Worm (Caenorhabditis elegans) whole organism, young adult: ENCODE results near the gene cyp-35A2.

ENCODE experiments used
- D2030.7 ChIP-seq: fragments of 200-800 bp; sonication (Bioruptor generic); IDR thresholded peaks from 2 replicates; pipeline ENCODE4 v1.3.6; 2022; ENCODE audit warnings: missing genetic modification reagents, missing genetic modification characterization, missing compliant biosample characterization
- F10E7.11 ChIP-seq: sonication (generic microtip); optimal IDR thresholded peaks from 2 replicates; lab custom pipeline; 2017; ENCODE audit warnings: mild to moderate bottlenecking, missing genetic modification characterization, moderate library complexity, missing compliant biosample characterization
- F22D6.2 ChIP-seq: sonication (generic microtip); optimal IDR thresholded peaks from 2 replicates; lab custom pipeline; 2016; ENCODE audit warnings: mild to moderate bottlenecking, missing genetic modification characterization, missing compliant biosample characterization
- F23B12.7 ChIP-seq: sonication (generic microtip); optimal IDR thresholded peaks from 2 replicates; lab custom pipeline; 2017; ENCODE audit warnings: missing genetic modification characterization, mild to moderate bottlenecking, missing compliant biosample characterization, antibody characterized with exemption, moderate library complexity; ENCODE audit not compliant: insufficient read depth
- F39B2.1 ChIP-seq: fragments of 200-800 bp; sonication (Bioruptor generic); IDR thresholded peaks from 2 replicates; pipeline ENCODE4 v1.3.6; 2022; ENCODE audit warnings: missing genetic modification reagents, missing genetic modification characterization, missing compliant biosample characterization
- F52B5.7 ChIP-seq: sonication (generic microtip); optimal IDR thresholded peaks from 2 replicates; lab custom pipeline; 2016; ENCODE audit warnings: mild to moderate bottlenecking, missing genetic modification characterization, missing compliant biosample characterization
- F55B11.4 ChIP-seq: sonication (generic microtip); optimal IDR thresholded peaks from 2 replicates; lab custom pipeline; 2016; ENCODE audit warnings: missing compliant biosample characterization, missing genetic modification characterization, borderline replicate concordance; ENCODE audit not compliant: insufficient read depth
- Y53G8AR.9 ChIP-seq: fragments of 200-800 bp; sonication (Bioruptor generic); conservative IDR thresholded peaks from 2 replicates; pipeline ENCODE4 v1.3.6; 2022; ENCODE audit warnings: missing genetic modification reagents, missing genetic modification characterization, missing compliant biosample characterization
- aptf-3 ChIP-seq: fragments of 200-800 bp; sonication (Bioruptor generic); IDR thresholded peaks from 2 replicates; pipeline ENCODE4 v1.3.6; 2022; ENCODE audit warnings: missing genetic modification characterization, missing compliant biosample characterization
- bed-2 ChIP-seq: fragments of 200-800 bp; sonication (Bioruptor generic); IDR thresholded peaks from 2 replicates; pipeline ENCODE4 v1.3.6; 2022; ENCODE audit warnings: missing genetic modification reagents, missing genetic modification characterization, missing compliant biosample characterization
- ccch-3 ChIP-seq: fragments of 200-800 bp; sonication (Bioruptor generic); optimal IDR thresholded peaks from 2 replicates; lab custom pipeline; 2018; ENCODE audit warnings: mild to moderate bottlenecking, missing genetic modification characterization, missing compliant biosample characterization
- ceh-58 ChIP-seq: fragments of 200-800 bp; sonication (Bioruptor generic); IDR thresholded peaks from 2 replicates; pipeline ENCODE4 v1.3.6; 2022; ENCODE audit warnings: missing genetic modification characterization, missing compliant biosample characterization
- dox-1 ChIP-seq: fragments of 200-800 bp; sonication (Bioruptor generic); IDR thresholded peaks from 2 replicates; pipeline ENCODE4 v1.3.6; 2022; ENCODE audit warnings: missing genetic modification reagents, missing genetic modification characterization, missing compliant biosample characterization
- dpff-1 ChIP-seq: sonication (generic microtip); optimal IDR thresholded peaks from 2 replicates; lab custom pipeline; 2017; ENCODE audit warnings: mild to moderate bottlenecking, missing genetic modification characterization, missing compliant biosample characterization
- efl-1 ChIP-seq: fragments of 150-350 bp; optimal IDR thresholded peaks from 2 replicates; lab custom pipeline; 2014; ENCODE audit warnings: missing biosample characterization, missing genetic modification reagents, missing genetic modification characterization
- egl-44 ChIP-seq: fragments of 200-800 bp; sonication (Bioruptor generic); IDR thresholded peaks from 2 replicates; pipeline ENCODE4 v1.3.6; 2022; ENCODE audit warnings: missing genetic modification reagents, missing genetic modification characterization, missing compliant biosample characterization
- egrh-3 ChIP-seq: fragments of 200-800 bp; sonication (Bioruptor generic); IDR thresholded peaks from 2 replicates; pipeline ENCODE4 v1.3.6; 2022; ENCODE audit warnings: missing genetic modification reagents, missing genetic modification characterization, missing compliant biosample characterization
- fkh-3 ChIP-seq: sonication (generic microtip); optimal IDR thresholded peaks from 2 replicates; lab custom pipeline; 2016; ENCODE audit warnings: mild to moderate bottlenecking, missing genetic modification characterization, missing compliant biosample characterization
- hmg-1.2 ChIP-seq: fragments of 200-800 bp; sonication (Bioruptor generic); IDR thresholded peaks from 2 replicates; pipeline ENCODE4 v1.3.6; 2022; ENCODE audit warnings: missing genetic modification reagents, missing genetic modification characterization, missing compliant biosample characterization
- hrde-1 ChIP-seq: sonication (generic microtip); optimal IDR thresholded peaks from 2 replicates; lab custom pipeline; 2016; ENCODE audit warnings: missing genetic modification characterization, mild to moderate bottlenecking, missing compliant biosample characterization, moderate library complexity, missing genotype, missing genetic modification reagents, borderline replicate concordance
- lag-1 ChIP-seq: fragments of 200-800 bp; sonication (Bioruptor generic); IDR thresholded peaks from 2 replicates; pipeline ENCODE4 v1.3.6; 2022; ENCODE audit warnings: missing genetic modification reagents, missing genetic modification characterization, missing compliant biosample characterization
- lsl-1 ChIP-seq: fragments of 200-800 bp; sonication (Bioruptor generic); optimal IDR thresholded peaks from 2 replicates; lab custom pipeline; 2018; ENCODE audit warnings: mild to moderate bottlenecking, missing genetic modification characterization, moderate library complexity, missing compliant biosample characterization
- lsy-27 ChIP-seq: sonication (generic microtip); optimal IDR thresholded peaks from 2 replicates; lab custom pipeline; 2017; ENCODE audit warnings: missing genetic modification characterization, mild to moderate bottlenecking, missing compliant biosample characterization, antibody characterized with exemption, missing genotype, borderline replicate concordance; ENCODE audit not compliant: insufficient read depth
- madf-3 ChIP-seq: fragments of 200-800 bp; sonication (Bioruptor generic); IDR thresholded peaks from 2 replicates; pipeline ENCODE4 v1.3.6; 2022; ENCODE audit warnings: missing genetic modification reagents, missing genetic modification characterization, missing compliant biosample characterization
- madf-8 ChIP-seq: fragments of 200-800 bp; sonication (Bioruptor generic); conservative IDR thresholded peaks from 2 replicates; pipeline ENCODE4 v1.3.6; 2022; ENCODE audit warnings: missing genetic modification reagents, missing genetic modification characterization, missing compliant biosample characterization
- mel-28 ChIP-seq: sonication (generic microtip); optimal IDR thresholded peaks from 2 replicates; lab custom pipeline; 2016; ENCODE audit warnings: borderline replicate concordance, mild to moderate bottlenecking, missing genetic modification characterization, missing compliant biosample characterization
- nfyb-1 ChIP-seq: fragments of 200-800 bp; sonication (Bioruptor generic); IDR thresholded peaks from 2 replicates; pipeline ENCODE4 v1.3.6; 2022; ENCODE audit warnings: missing genetic modification reagents, missing genetic modification characterization, missing compliant biosample characterization
- nhr-80 ChIP-seq: sonication (generic microtip); optimal IDR thresholded peaks from 2 replicates; lab custom pipeline; 2016; ENCODE audit warnings: missing genetic modification characterization, missing compliant biosample characterization
- repo-1 ChIP-seq: sonication (generic microtip); optimal IDR thresholded peaks from 2 replicates; lab custom pipeline; 2017; ENCODE audit warnings: mild to moderate bottlenecking, missing genetic modification characterization, missing compliant biosample characterization
- sdz-38 ChIP-seq: sonication (generic microtip); optimal IDR thresholded peaks from 2 replicates; lab custom pipeline; 2016; ENCODE audit warnings: missing genotype, missing genetic modification characterization, missing compliant biosample characterization
- sea-2 ChIP-seq: fragments of 200-800 bp; sonication (Bioruptor generic); IDR thresholded peaks from 2 replicates; pipeline ENCODE4 v1.3.6; 2022; ENCODE audit warnings: missing genetic modification characterization, missing compliant biosample characterization
- snpc-3.4 ChIP-seq: sonication (generic microtip); optimal IDR thresholded peaks from 2 replicates; lab custom pipeline; 2017; ENCODE audit warnings: missing genetic modification characterization, mild to moderate bottlenecking, missing compliant biosample characterization, antibody characterized with exemption, moderate library complexity, missing genotype, missing genetic modification reagents
- somi-1 ChIP-seq: fragments of 200-800 bp; sonication (Bioruptor generic); optimal IDR thresholded peaks from 2 replicates; lab custom pipeline; 2018; ENCODE audit warnings: mild to moderate bottlenecking, missing genetic modification characterization, missing compliant biosample characterization
- tbx-9 ChIP-seq: sonication (generic microtip); optimal IDR thresholded peaks from 2 replicates; lab custom pipeline; 2016; ENCODE audit warnings: borderline replicate concordance, missing genetic modification characterization, inconsistent platforms, missing compliant biosample characterization
- ztf-3 ChIP-seq: fragments of 200-800 bp; sonication (Bioruptor generic); optimal IDR thresholded peaks from 2 replicates; lab custom pipeline; 2018; ENCODE audit warnings: mild to moderate bottlenecking, missing genetic modification characterization, missing compliant biosample characterization

Gene cyp-35A2

DNA sequence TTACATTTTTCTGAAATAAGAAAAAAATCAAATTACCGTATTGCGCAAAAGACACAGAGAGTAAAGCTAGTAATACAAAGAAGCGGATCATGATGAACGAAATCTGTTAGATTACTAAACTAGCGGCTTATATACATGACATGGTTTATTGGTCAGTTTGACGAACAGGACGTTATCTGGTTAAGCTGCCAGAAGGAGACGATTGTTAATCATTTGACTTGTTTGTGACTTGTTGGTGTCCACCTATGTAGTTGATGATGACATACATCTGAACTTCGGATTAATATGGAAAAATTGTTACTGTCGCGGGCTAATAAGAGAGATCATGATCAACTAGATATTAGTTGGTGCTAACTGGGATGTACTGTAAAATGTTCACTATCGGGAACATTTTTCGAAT lies 36.1 kb upstream of the cyp-35A2 start, which contains the start of gene cnc-9:
Gene cnc-9, minus strand, starts transcription at position 101 of the 400 bp plus-strand sequence.
- no peak for TF ChIP-seq F10E7.11 (tag; lab: Kevin White, UChicago)
- no peak for TF ChIP-seq dox-1 (GFP tag; lab: Robert Waterston, UW)
- TF ChIP-seq somi-1 (GFP tag; lab: Kevin White, UChicago): no peak
- no peak for TF ChIP-seq hrde-1 (tag; lab: Kevin White, UChicago)
- TF ChIP-seq nfyb-1 (GFP tag; lab: Robert Waterston, UW): no peak
- no peak for TF ChIP-seq lsl-1 (GFP tag; lab: Kevin White, UChicago)

ce11 chrV:7399202-7399601 lies 35.2 kb upstream of the cyp-35A2 start, which contains the start of gene gst-41:
Gene gst-41, minus strand, starts transcription at chrV:7399302.
- TF ChIP-seq F52B5.7 (no peak), egrh-3 (GFP tag; lab: Robert Waterston, UW) (no peak), mel-28 (tag; lab: Kevin White, UChicago) (no peak), hmg-1.2 (GFP tag; lab: Robert Waterston, UW) (no peak), F55B11.4 (tag; lab: Kevin White, UChicago) (no peak), fkh-3 (tag; lab: Kevin White, UChicago) (no peak), lsy-27 (no peak), dpff-1 (no peak), madf-8 (GFP tag; lab: Robert Waterston, UW) (no peak), Y53G8AR.9 (GFP tag; lab: Robert Waterston, UW) (no peak), repo-1 (tag; lab: Kevin White, UChicago) (no peak), madf-3 (GFP tag; lab: Robert Waterston, UW) (no peak), ccch-3 (GFP tag; lab: Kevin White, UChicago) (no peak), F23B12.7 (tag; lab: Kevin White, UChicago) (no peak), tbx-9 (tag; lab: Kevin White, UChicago) (no peak), egl-44 (GFP tag; lab: Robert Waterston, UW) (no peak), ztf-3 (GFP tag; lab: Kevin White, UChicago) (no peak), efl-1 (GFP tag; lab: Kevin White, UChicago) (no peak), lag-1 (no peak)

DNA sequence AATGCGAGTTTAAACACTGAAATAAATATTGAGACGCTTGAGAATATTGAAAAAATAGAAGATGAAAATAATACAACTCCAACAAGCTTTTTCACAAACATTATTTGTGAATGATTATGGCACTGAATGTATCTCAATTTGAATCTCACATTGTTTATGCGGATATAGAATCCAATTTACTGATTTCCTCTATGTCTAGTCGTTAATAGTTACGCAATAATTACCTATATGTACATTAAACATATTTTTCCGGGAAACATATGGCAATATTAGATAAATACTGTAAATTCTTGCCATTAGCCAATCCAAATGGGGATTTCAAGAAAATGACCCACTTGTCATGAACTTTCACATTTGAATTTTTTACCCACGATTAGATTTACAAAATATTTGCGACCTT lies 31.4 kb upstream of the cyp-35A2 start, which contains the start of gene srx-9:
Gene srx-9, minus strand, starts transcription at position 101 of the 400 bp plus-strand sequence.
- no peak for TF ChIP-seq bed-2 (GFP tag; lab: Robert Waterston, UW)
- TF ChIP-seq aptf-3 (GFP tag; lab: Robert Waterston, UW): no peak
- TF ChIP-seq F22D6.2 (tag; lab: Kevin White, UChicago): no peak
- no peak for TF ChIP-seq sdz-38
- TF ChIP-seq snpc-3.4 (tag; lab: Kevin White, UChicago): no peak
- TF ChIP-seq madf-8 (GFP tag; lab: Robert Waterston, UW): no peak
- TF ChIP-seq sea-2 (GFP tag; lab: Robert Waterston, UW): no peak
- no peak for TF ChIP-seq hmg-1.2 (GFP tag; lab: Robert Waterston, UW)
- no peak for TF ChIP-seq F39B2.1 (GFP tag; lab: Robert Waterston, UW)
- TF ChIP-seq, all 124 proteins: peak for 0

DNA sequence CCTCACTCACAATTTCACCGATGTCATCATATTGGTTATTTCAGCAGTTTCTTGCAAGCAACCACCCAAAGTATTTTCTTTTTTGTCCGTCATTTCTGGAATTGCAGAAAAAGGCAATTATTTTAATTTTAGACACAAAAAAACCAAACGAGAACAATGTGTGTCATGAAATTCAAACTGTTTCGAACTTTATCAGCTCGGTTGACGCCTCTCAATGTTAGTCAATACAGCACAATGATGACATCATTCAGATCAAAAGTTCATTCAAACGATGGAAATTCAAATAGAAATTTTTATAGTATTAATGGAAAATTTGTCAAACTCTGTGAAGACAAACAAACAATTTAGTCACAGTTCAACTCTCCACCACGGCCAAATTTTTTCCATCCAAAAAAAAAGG lies 28.0 kb upstream of the cyp-35A2 start, which contains the start of gene fbxa-105:
Gene fbxa-105, minus strand, starts transcription at position 97 of the 400 bp plus-strand sequence.
- TF ChIP-seq nhr-80 (tag; lab: Kevin White, UChicago) (peak; percentile 34), ceh-58 (no peak), D2030.7 (GFP tag; lab: Robert Waterston, UW) (no peak), ccch-3 (GFP tag; lab: Kevin White, UChicago) (no peak)
